Fruit fly (Drosophila melanogaster) whole organism, larva: ENCODE results near the gene Coq8.

Experiments used
- noc ChIP-seq: fragments of 200-800 bp; sonication (Bioruptor generic); optimal IDR thresholded peaks from 3 replicates; lab custom pipeline; 2019; ENCODE audit warnings: missing biosample characterization, mild to moderate bottlenecking, missing genetic modification characterization, moderate library complexity

Coq8 gene

dm6 chrX:12900718-12901442 is at the start of gene Coq8:
Coq8 (minus strand) TSS chrX:12901114.
- TF ChIP-seq noc: no peak

- TF ChIP-seq noc: no peak
Measured at dm6 chrX:12947670-12948069, 46.8 kb upstream of the Coq8 start.

- TF ChIP-seq noc: no peak
Measured at dm6 chrX:12940396-12940795, 39.5 kb upstream of the Coq8 start.

DNA sequence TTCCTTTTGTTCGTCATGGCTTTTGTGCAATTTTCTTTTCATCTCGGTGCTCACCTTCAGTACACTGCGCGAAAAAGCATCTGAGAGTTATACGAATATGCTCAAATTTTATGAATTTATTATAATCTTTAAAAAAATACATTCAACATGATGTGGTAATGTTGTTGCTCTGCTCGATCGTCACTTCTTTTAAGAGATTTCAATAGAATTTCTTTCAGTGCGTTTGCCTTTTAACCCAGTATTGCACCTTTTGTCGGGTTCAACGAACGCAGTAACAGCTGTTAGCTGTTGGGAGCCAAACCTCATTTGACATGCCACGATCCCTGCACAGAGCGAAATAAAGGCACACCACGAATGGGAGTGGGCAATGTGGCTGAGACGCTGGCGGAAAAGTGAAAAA is 39.0 kb upstream of the Coq8 start:
- TF ChIP-seq noc: no peak

dm6 chrX:12939021-12939420 is 38.1 kb upstream of the Coq8 start:
- no peak for TF ChIP-seq noc

DNA sequence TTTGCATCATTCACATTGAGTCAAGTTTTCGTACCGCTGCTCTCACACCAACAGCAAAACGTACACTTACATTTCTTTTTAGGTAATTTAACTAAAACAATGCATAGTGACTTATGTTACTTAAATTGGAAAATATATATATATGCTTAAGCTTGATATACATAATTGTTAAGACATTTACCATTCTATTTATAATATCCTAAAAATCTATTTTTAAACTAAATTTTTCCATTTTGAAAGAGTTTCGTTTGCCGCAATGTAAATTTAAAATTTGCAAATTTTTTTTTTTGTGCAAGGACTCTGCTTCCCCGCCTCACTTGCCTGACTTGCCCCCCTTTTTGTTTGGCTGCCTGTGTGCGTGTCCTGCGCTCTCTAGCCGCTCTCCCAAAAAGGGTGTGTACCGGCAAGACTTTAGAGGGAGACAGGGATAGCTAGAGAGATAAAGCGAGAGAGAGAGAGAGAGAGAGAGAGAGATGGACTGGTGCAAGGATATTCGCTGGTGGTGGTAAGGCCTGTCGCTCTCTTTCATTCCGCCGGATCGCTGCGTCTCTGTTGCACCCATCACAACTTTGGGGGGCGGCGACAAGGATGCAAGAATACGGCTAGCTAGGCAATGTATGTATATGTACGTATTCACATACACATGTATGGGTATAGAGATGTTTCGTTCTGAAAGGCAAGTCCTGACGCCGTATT is 37.1 kb upstream of the Coq8 start:
- no peak for TF ChIP-seq noc

dm6 chrX:12929817-12930216 is 28.9 kb upstream of the Coq8 start:
- TF ChIP-seq noc: no peak

DNA sequence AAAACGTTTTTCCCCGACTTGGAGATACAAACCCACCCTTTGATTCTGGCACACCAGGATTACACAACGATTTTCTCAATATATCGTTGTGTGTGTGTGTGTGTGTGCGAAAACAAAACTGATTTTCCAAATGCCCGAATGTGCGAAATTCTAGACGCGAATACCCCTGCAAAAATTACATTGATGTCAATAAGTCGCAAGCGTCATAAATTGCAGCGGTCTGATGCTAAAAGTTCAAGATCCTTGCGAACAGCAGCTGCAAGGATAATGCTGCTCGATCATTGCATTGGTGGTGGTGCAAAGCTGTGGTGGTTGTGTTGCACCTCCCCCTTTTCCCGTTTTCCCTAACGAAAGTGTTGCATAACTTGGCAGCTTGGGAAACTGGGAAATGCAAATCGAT is 26.7 kb upstream of the Coq8 start:
- no peak for TF ChIP-seq noc

DNA sequence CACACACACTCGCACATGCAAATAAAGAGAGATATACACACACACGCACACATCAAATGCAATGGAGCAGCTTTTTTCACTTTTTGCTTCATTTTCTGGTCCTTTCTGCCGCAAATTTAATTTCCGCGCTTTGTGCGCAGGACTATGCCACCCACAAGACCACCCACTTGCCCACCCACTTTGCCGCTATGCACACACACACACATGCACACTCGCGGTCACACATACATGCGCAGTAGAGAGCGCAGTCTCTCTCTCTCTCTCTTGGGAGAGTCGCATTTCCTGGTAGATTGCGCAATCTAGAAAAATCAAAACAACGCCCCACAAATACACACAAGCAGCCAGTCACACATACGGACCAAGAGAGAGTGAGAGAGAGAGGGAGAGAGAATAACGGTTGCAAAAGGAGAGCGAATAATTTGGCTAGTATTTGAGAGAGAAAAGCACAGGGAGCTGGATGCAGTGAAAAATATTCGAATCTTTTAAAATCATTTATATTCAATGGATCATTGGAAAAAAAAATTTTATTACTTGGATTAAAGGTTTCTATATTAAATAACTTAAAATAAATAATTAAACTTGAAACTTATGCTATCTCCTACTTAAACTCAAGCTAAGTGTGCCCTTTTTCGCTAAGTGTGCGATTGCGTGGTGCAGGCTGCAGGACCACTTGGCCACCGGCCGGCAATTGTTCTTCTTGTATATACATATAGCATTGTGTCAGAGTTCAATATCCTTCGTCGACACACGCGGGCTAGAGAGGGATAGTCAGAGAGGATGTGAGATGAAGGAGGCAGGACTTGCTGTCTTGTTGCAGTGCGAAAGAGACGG is 24.7 kb upstream of the Coq8 start:
- TF ChIP-seq noc: no peak

DNA sequence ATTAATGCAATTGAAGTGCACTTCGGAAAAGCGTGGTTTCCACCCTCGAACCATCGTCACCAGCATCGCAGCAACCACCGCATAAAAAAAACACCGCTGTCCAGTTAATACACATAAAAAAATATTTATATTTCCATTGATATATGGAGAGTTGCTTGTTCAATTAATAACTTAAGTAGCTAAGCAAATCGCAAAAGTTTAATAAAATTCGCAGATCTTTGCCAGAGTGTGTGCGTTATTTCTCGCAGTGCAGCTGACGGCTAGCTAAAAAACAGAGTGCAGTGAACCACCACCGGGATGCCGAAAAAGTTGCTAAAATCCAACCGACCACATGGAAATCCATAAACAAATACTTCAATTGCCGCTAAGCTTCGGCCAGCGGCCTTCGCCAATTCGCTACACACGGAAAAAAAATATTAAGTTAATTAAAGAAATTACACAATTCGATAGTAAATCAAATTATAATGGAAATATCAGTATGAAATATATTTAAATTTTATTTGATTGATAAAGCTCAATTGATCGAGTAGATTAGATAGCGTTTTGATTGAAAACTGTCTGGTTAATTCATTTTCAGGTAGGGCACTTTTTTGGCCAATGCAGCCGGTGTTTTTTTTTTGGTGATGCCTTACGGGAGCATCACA is 22.5 kb upstream of the Coq8 start:
- no peak for TF ChIP-seq noc

DNA sequence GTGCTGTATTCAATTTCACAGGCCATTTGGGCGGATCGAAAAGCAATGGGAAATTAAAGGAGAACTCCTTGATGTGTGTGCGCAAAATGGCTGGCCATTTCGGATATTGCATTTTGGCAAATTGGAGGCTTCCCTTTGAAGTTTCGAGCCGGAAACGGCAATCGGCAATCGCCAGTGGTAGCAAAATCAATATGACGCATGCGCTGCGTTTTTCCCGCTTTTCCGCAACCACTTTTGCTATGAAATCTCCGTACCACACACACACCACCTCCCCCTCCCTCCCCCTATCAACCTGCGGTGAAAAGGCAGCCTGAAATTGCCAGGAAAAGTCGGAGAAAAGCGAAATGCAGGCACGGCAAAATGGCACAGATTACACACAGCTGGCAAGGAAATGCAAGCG is 21.4 kb upstream of the Coq8 start:
- TF ChIP-seq noc: no peak

DNA sequence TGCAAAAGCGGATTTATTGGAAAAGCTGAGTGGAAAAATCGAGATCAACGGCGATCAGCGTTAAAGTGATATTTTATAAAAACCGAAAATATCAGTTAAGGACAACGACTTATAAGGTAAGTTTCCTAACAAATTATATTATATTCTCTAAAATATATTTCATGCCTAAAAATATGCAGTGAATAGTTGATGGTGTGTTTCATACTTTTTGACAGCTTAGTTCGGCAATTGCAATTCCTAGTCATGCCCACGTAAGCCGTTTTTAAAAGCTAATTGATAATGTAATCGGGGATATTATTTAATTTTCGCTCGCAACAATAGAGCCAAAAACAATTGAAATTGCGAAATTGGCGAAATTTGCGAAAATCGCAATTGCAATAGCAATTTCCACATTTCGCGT is 18.7 kb upstream of the Coq8 start:
- TF ChIP-seq noc: no peak

- no peak for TF ChIP-seq noc
Measured at dm6 chrX:12917177-12917576, 16.3 kb upstream of the Coq8 start, which contains the start of gene fne. fne (plus strand) TSS chrX:12917477.

DNA sequence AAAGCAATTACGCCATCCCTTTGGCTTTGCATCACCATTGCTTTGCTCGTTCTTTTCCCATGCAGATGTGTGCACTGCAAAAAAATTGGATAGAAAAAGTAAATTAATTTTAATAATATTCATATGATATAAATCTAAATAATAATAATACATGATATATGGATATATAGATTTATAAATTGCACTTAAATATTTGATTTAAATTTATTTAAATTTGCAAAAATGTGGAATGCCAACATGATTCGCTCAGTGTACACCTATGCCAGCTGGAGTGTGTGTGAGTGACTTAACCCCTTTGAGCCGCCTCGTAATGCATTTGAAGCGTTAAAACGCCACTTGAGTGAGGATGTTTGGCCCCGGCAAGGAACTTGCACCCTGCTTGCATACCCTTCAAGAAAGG is 12.8 kb upstream of the Coq8 start:
- TF ChIP-seq noc: no peak

DNA sequence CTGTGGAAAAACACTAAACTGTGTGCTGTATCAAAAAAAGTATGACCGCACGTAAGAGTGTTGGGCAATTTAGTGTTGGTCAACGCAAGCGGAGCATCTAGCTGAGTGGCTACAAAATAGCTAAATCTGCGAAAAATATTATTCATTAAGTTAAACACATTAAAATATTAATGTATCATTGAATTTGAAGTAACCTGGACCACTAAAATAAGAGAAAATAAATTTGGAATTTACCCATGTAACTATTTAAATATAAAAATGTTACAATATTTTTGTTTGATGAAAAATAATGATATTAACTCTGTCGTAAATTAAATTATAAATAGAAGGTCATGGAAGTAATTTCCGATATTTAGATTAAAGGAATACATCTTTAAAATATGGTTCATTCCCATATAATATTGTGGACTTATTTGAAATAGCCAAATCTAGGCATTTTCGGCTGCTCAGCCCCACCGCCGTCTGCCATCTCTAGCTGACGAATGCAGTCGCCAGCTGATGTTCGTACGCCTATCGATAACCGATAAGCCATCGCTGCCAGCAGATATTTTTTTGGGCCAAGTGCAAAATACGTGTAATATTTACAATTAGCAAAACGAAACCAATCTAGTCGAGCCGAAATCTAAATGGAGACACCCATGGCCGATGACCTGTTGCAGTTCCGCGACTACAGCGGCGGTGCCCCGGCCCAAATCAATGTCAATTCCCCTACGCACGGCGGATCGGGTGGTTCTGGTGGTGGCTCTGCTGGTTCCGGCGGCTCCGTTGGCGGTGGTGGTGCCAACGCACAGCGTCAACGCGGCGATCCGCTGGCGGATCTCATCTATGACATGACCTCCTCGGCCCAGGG is 8.9 kb upstream of the Coq8 start, which contains the start of the genes Brms1 and CG4645:
Brms1 (minus strand) TSS at position 46 of the 850 bp plus-strand sequence.
CG4645 (plus strand) TSS at position 377 of the 850 bp plus-strand sequence.
- TF ChIP-seq noc: peak; percentile 49

DNA sequence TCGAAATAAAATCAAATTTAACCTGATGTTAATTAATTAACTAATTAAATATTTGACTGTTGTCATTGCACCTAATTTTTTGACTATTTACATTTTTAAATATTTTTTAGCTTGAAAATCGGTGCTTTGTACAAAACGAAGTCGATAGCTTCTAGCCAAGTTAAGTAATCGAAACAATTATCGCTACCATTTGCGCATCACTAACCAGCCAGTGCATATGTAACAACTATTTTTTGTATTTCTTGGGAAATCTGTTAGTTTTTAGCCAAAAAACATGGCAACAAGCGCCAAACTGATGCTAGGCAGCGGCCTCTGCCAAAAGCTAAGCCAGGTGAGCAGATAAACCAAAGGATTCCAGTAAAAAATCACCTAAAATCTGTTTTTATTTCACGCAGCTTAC is 6.0 kb upstream of the Coq8 start, which contains the start of gene mRpL49:
mRpL49 (plus strand) TSS at position 192 of the 400 bp plus-strand sequence.
- TF ChIP-seq noc: no peak
